Worm (Caenorhabditis elegans) whole organism, L4/young adult: ENCODE measurements around the gene aakg-2.
"Not testable (repeated sequence)": the region's sequence is repeated elsewhere in the genome, so short reads cannot be mapped to it uniquely, and the experiment has no call there.

ENCODE experiments used
- W03F9.2 ChIP-seq: fragments of 150-350 bp; optimal IDR thresholded peaks from 2 replicates; lab custom pipeline; 2014; ENCODE audit warnings: missing biosample characterization, missing genetic modification characterization
- dao-5 ChIP-seq: sonication (generic microtip); optimal IDR thresholded peaks from 2 replicates; lab custom pipeline; 2016; ENCODE audit warnings: missing genotype, missing genetic modification characterization, moderate library complexity, missing compliant biosample characterization
- him-1 ChIP-seq: sonication (generic microtip); optimal IDR thresholded peaks from 2 replicates; lab custom pipeline; 2016; ENCODE audit warnings: missing genotype, missing genetic modification reagents, missing genetic modification characterization, missing compliant biosample characterization

Gene aakg-2

DNA sequence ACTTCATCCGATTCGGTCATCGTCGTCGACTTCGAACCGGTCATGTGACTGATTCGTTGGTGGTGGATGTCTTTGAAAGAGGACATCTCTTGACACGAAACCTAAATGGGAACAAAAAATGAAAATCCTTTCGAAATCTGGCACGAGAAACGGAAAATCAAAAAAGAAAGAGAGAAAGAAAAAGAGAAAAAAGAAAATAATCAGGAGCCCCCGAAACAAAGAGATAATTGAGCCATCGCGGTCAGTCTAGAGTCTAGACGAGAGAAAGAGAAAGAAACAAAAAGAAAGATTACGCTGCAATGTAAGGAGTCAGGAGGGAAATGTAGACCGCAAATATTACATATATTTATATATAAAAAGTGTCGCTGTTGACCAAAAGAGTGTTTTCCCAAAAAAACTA lies at the start of gene aakg-2:
Gene aakg-2 (minus strand): TSS at position 101 of the 400 bp plus-strand sequence.
- TF ChIP-seq W03F9.2 (no peak), dao-5 (tag; lab: Kevin White, UChicago) (no peak), him-1 (no peak)

DNA sequence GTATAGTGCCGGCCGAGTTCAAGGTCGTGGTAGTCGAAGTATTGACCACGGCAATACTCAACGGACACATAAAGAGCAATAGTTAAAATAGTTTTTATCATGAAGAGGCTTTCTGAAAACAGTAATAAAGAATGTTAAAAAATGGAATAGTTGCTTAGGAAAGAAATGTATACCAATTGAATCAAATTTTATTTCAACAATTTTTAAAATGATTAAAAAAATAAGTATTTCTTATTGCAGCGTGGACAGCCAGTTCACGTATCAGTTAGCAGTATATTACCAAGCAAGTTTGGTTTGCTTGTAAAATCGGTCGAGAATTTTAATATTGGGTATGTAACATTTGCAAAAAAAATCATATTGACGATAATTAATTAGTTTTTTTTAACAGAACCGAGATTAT lies 44.8 kb upstream of the aakg-2 start, which contains the start of gene F39F10.5:
Gene F39F10.5 (minus strand): TSS at position 101 of the 400 bp plus-strand sequence.
- not testable (repeated sequence) for TF ChIP-seq dao-5 (tag; lab: Kevin White, UChicago); W03F9.2; him-1

- TF ChIP-seq him-1 (no peak), W03F9.2 (no peak), dao-5 (tag; lab: Kevin White, UChicago) (no peak)
Observed at ce11 chrX:16903619-16904018, 34.8 kb upstream of the aakg-2 start, which contains the start of gene F39F10.4. Gene F39F10.4 (minus strand): TSS chrX:16903719.

DNA sequence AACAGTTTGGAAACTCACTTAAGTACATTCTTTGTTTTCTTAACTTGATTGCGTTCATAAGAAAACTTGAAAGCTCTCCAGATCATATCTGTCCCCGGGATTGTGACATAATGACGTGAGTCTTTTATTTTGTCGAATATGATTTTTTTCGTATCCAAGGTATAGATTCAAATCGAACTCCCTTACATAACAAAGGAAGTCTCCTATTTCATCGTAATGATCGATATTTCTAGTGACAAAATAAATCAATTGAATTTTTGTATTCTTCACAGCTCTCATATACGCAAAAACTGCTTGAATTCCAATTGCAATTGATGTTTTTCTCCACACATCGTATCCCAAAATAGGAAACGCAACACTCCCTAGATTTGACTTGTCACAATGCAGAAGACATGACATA lies 33.8 kb upstream of the aakg-2 start:
- TF ChIP-seq dao-5 (tag; lab: Kevin White, UChicago) (no peak), W03F9.2 (no peak), him-1 (no peak)

- TF ChIP-seq dao-5 (tag; lab: Kevin White, UChicago) (no peak), W03F9.2 (no peak), him-1 (no peak)
Observed at ce11 chrX:16894577-16894976, 25.7 kb upstream of the aakg-2 start, which contains the start of gene F39F10.2. Gene F39F10.2 (plus strand): TSS chrX:16894877.

DNA sequence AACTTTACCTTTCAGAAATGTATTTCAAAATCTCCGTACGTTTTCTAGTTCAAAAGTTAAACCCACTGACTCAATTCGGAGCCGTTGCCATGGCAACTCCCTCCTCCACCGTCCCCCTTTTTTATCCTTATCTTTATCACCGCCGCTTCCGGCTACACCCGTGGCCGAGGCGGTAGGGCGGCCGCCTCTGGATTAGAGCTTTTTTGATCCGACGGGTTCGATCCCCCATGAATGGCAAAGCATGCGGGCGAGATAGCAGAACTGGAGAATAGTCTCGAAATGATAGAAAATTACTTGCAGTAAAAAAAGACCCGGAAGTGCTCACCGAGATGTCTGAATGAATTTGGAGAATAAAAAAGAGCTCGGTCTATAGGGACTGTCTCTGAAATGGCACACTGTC lies 24.9 kb upstream of the aakg-2 start:
- TF ChIP-seq dao-5 (tag; lab: Kevin White, UChicago) (no peak), him-1 (no peak), W03F9.2 (no peak)

- TF ChIP-seq him-1 (no peak), W03F9.2 (no peak), dao-5 (tag; lab: Kevin White, UChicago) (no peak)
Observed at ce11 chrX:16891683-16892082, 22.9 kb upstream of the aakg-2 start, which contains the start of gene F39F10.3. Gene F39F10.3 (plus strand): TSS chrX:16891983.

ce11 chrX:16884075-16884474 lies 15.2 kb upstream of the aakg-2 start:
- TF ChIP-seq dao-5 (tag; lab: Kevin White, UChicago): no peak
- TF ChIP-seq W03F9.2: no peak
- no peak for TF ChIP-seq him-1

DNA sequence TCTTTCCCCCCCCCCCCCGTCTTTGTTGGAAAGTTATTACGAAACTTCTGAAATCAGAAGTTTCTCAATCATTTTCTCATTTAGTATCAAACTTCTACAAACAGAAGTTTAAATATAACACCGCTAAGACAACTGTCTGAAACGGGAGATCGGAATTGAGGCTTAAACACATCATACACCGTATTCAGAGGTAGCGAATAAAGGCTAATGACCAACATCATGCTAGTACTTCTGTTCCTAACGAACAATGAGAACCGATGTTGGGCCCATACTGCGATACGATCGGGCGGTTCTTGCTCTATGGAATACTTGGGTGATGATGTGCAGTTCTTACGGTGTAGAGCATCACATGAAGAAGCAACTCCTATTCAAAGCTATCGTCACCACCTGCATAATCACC lies 14.6 kb upstream of the aakg-2 start, which contains the start of gene Y13C8A.1:
Gene Y13C8A.1 (plus strand): TSS at position 301 of the 400 bp plus-strand sequence.
- TF ChIP-seq him-1; W03F9.2; dao-5 (tag; lab: Kevin White, UChicago): not testable (repeated sequence)

- no peak for TF ChIP-seq him-1
- no peak for TF ChIP-seq dao-5 (tag; lab: Kevin White, UChicago)
- no peak for TF ChIP-seq W03F9.2
Observed at ce11 chrX:16880426-16880825, 11.6 kb upstream of the aakg-2 start, which contains the start of gene acs-9. Gene acs-9 (minus strand): TSS chrX:16880526.

ce11 chrX:16872446-16872962 lies 3.7 kb upstream of the aakg-2 start, which contains the start of gene T20F7.1:
Gene T20F7.1 (plus strand): TSS chrX:16872912.
- no peak for TF ChIP-seq dao-5 (tag; lab: Kevin White, UChicago)
- TF ChIP-seq him-1: no peak
- no peak for TF ChIP-seq W03F9.2

DNA sequence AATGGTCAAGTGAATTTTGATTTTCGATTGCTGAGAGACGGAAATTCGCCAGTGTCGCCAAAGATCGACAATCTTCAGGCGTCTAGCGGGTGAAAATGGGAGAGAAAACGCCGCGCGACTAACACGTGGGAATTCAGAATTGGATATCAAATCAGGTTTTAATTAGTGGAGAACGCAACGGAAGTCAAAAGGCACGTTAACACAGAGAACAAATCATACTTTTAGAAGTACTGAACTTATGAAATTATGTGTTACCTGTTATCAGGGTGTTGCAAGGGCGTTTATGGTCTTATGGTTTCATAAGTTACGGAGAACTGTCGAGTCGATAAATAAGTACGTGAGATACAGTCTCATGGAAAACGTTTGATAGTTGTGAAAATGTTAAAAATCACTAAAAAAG lies 2.5 kb upstream of the aakg-2 start:
- no peak for TF ChIP-seq him-1
- no peak for TF ChIP-seq W03F9.2
- TF ChIP-seq dao-5 (tag; lab: Kevin White, UChicago): no peak

DNA sequence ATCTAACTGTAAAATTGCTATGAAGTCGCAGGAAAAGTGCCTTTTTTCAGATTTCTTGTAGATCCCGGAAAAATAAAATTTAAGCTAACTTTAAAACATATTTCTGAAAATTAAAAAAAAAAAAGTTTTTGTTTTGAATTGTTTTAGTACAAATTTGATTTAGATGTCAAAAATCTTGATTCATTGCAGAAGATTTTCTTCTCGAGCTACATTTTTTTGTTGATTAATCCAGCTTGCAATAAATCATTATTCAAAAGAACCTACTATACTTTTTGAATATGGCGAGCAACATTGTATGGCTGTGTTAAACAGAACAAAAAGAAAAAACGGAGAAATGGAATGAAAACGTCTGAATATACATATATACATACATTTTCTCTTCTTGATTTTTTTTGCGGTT lies 3.2 kb downstream of the aakg-2 start:
- TF ChIP-seq him-1 (no peak), dao-5 (tag; lab: Kevin White, UChicago) (no peak), W03F9.2 (no peak)

DNA sequence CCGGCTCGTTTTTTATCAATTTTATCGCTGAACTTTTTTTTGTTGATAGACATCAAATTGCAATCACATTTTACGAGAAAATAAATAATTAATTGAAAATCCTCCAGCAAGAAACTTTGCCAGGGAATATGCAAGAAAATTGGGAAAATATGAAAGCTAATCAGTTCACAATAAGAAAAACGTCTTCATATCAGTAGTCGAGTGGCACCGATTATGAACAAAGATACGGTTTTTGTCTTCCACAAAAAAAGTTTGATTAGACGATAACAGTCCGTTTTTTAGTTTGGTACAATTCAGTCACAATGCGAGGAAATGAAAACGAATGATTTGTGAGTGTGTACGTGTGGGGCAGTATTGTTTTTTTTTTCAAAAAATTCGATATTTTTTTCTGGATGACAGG lies 3.8 kb downstream of the aakg-2 start:
- TF ChIP-seq dao-5 (tag; lab: Kevin White, UChicago): no peak
- TF ChIP-seq him-1: no peak
- TF ChIP-seq W03F9.2: no peak

- no peak for TF ChIP-seq dao-5 (tag; lab: Kevin White, UChicago)
- TF ChIP-seq W03F9.2: no peak
- TF ChIP-seq him-1: no peak
Observed at ce11 chrX:16863320-16863719, 5.5 kb downstream of the aakg-2 start.
